Worm (Caenorhabditis elegans) whole organism, L2 larva: ENCODE results near the gene F59B1.8.
A peak's percentile ranks its signal among the peaks of the same experiment; 100 is the strongest.

Experiments
- C34F6.9 ChIP-seq: fragments of 150-350 bp; optimal IDR thresholded peaks from 2 replicates; lab custom pipeline; 2014; ENCODE audit warnings: missing biosample characterization, missing genetic modification characterization
- Y55F3AM.14 ChIP-seq: fragments of 200-800 bp; sonication (Bioruptor generic); optimal IDR thresholded peaks from 2 replicates; lab custom pipeline; 2018; ENCODE audit warnings: mild to moderate bottlenecking, missing genetic modification characterization, missing compliant biosample characterization
- ZK546.5 ChIP-seq: sonication (generic microtip); optimal IDR thresholded peaks from 2 replicates; lab custom pipeline; 2017; ENCODE audit warnings: missing biosample characterization, missing genetic modification characterization
- alr-1 ChIP-seq: fragments of 150-350 bp; optimal IDR thresholded peaks from 2 replicates; lab custom pipeline; 2014; ENCODE audit warnings: missing biosample characterization, missing genetic modification characterization
- aly-2 ChIP-seq: fragments of 150-350 bp; optimal IDR thresholded peaks from 2 replicates; lab custom pipeline; 2014; ENCODE audit warnings: missing biosample characterization, missing genetic modification characterization
- ama-1 ChIP-seq: fragments of 150-350 bp; optimal IDR thresholded peaks from 2 replicates; lab custom pipeline; 2018; ENCODE audit warnings: inconsistent platforms
- blmp-1 ChIP-seq: sonication (generic microtip); optimal IDR thresholded peaks from 2 replicates; lab custom pipeline; 2017; ENCODE audit warnings: missing genetic modification characterization, mild to moderate bottlenecking, missing compliant biosample characterization, antibody characterized with exemption, moderate library complexity; ENCODE audit not compliant: insufficient read depth
- ceh-16 ChIP-seq: fragments of 150-350 bp; optimal IDR thresholded peaks from 2 replicates; lab custom pipeline; 2014; ENCODE audit warnings: missing biosample characterization, missing genetic modification characterization
- ceh-82 ChIP-seq: fragments of 150-350 bp; optimal IDR thresholded peaks from 2 replicates; lab custom pipeline; 2014; ENCODE audit warnings: missing biosample characterization, missing genetic modification characterization
- egl-27 ChIP-seq: sonication (generic microtip); optimal IDR thresholded peaks from 3 replicates; lab custom pipeline; 2017; ENCODE audit warnings: missing biosample characterization, missing genetic modification reagents, missing genetic modification characterization
- elt-1 ChIP-seq: fragments of 150-350 bp; optimal IDR thresholded peaks from 2 replicates; lab custom pipeline; 2014; ENCODE audit warnings: missing biosample characterization, missing genetic modification characterization
- elt-3 ChIP-seq: sonication (generic microtip); optimal IDR thresholded peaks from 2 replicates; lab custom pipeline; 2017; ENCODE audit warnings: missing biosample characterization, missing genetic modification characterization
- gmeb-1 ChIP-seq: fragments of 150-350 bp; optimal IDR thresholded peaks from 2 replicates; lab custom pipeline; 2014; ENCODE audit warnings: missing biosample characterization, missing genetic modification characterization
- lin-11 ChIP-seq: fragments of 150-350 bp; sonication (generic microtip); optimal IDR thresholded peaks from 2 replicates; lab custom pipeline; 2014; ENCODE audit warnings: missing biosample characterization, missing genetic modification characterization, inconsistent platforms, mixed read lengths
- mab-5 ChIP-seq: fragments of 150-350 bp; optimal IDR thresholded peaks from 2 replicates; lab custom pipeline; 2014; ENCODE audit warnings: missing biosample characterization, missing genetic modification characterization
- mdl-1 ChIP-seq, 2 experiments: fragments of 150-350 bp in 1 of 2; sonication (generic microtip) in 1 of 2; optimal IDR thresholded peaks; 2 replicates each; lab custom pipeline; 2017; ENCODE audit warnings: missing biosample characterization in 2 of 2, missing genetic modification characterization in 2 of 2
- nhr-12 ChIP-seq: fragments of 150-350 bp; optimal IDR thresholded peaks from 2 replicates; lab custom pipeline; 2014; ENCODE audit warnings: missing biosample characterization, missing genetic modification characterization
- nhr-129 ChIP-seq: fragments of 150-350 bp; optimal IDR thresholded peaks from 2 replicates; lab custom pipeline; 2014; ENCODE audit warnings: missing biosample characterization, missing genetic modification characterization
- nhr-21 ChIP-seq: fragments of 150-350 bp; optimal IDR thresholded peaks from 2 replicates; lab custom pipeline; 2014; ENCODE audit warnings: missing biosample characterization, missing genetic modification characterization
- nhr-23 ChIP-seq: fragments of 150-350 bp; optimal IDR thresholded peaks from 2 replicates; lab custom pipeline; 2014; ENCODE audit warnings: missing biosample characterization, missing genetic modification reagents, missing genetic modification characterization
- nhr-237 ChIP-seq: fragments of 150-350 bp; optimal IDR thresholded peaks from 2 replicates; lab custom pipeline; 2014; ENCODE audit warnings: missing biosample characterization, missing genetic modification characterization
- nhr-25 ChIP-seq: fragments of 150-350 bp; sonication (generic microtip); optimal IDR thresholded peaks from 3 replicates; lab custom pipeline; 2014; ENCODE audit warnings: missing biosample characterization, missing genetic modification characterization
- nhr-77 ChIP-seq: fragments of 150-350 bp; optimal IDR thresholded peaks from 2 replicates; lab custom pipeline; 2014; ENCODE audit warnings: missing biosample characterization, missing genetic modification characterization
- peb-1 ChIP-seq: fragments of 150-350 bp; optimal IDR thresholded peaks from 2 replicates; lab custom pipeline; 2014; ENCODE audit warnings: missing biosample characterization, missing genetic modification characterization
- skn-1 ChIP-seq: sonication (generic microtip); optimal IDR thresholded peaks from 2 replicates; lab custom pipeline; 2017; ENCODE audit warnings: missing biosample characterization, missing genetic modification characterization
- sma-3 ChIP-seq: sonication (generic microtip); optimal IDR thresholded peaks from 2 replicates; lab custom pipeline; 2016; ENCODE audit warnings: missing genetic modification reagents, missing genetic modification characterization, missing compliant biosample characterization
- sma-9 ChIP-seq, 2 experiments: fragments of 150-350 bp in 1 of 2; sonication (generic microtip) in 1 of 2; optimal IDR thresholded peaks; 2 replicates each; lab custom pipeline; 2014 to 2016; ENCODE audit warnings: missing genetic modification characterization in 2 of 2, mild to moderate bottlenecking in 1 of 2, missing biosample characterization in 1 of 2, missing compliant biosample characterization in 1 of 2, missing genetic modification reagents in 1 of 2, moderate library complexity in 1 of 2
- snpc-4 ChIP-seq: fragments of 150-350 bp; optimal IDR thresholded peaks from 2 replicates; lab custom pipeline; 2014; ENCODE audit warnings: missing biosample characterization, missing genetic modification characterization
- unc-39 ChIP-seq: fragments of 150-350 bp; optimal IDR thresholded peaks from 2 replicates; lab custom pipeline; 2014; ENCODE audit warnings: missing biosample characterization, missing genetic modification characterization
- zag-1 ChIP-seq: fragments of 150-350 bp; optimal IDR thresholded peaks from 2 replicates; lab custom pipeline; 2014; ENCODE audit warnings: missing biosample characterization, missing genetic modification characterization
- ztf-1 ChIP-seq: fragments of 200-800 bp; sonication (Bioruptor generic); conservative IDR thresholded peaks from 2 replicates; pipeline ENCODE4 v1.3.6; 2022; ENCODE audit warnings: missing genetic modification characterization, missing compliant biosample characterization
- ztf-11 ChIP-seq: sonication (generic microtip); optimal IDR thresholded peaks from 2 replicates; lab custom pipeline; 2017; ENCODE audit warnings: missing biosample characterization, missing genetic modification characterization
- ztf-4 ChIP-seq: fragments of 150-350 bp; optimal IDR thresholded peaks from 2 replicates; lab custom pipeline; 2014; ENCODE audit warnings: missing biosample characterization, missing genetic modification characterization

Gene F59B1.8

ce11 chrV:3614397-3614796 is 29.6 kb downstream of the F59B1.8 start, which contains the start of gene T22F3.11:
Gene T22F3.11, minus strand, starts transcription at chrV:3614553.
- no peak for TF ChIP-seq ztf-11 (tag; lab: Kevin White, UChicago)
- TF ChIP-seq unc-39 (tag; lab: Kevin White, UChicago), result no peak
- TF ChIP-seq nhr-12, result no peak
- TF ChIP-seq ceh-16 (tag; lab: Kevin White, UChicago), result no peak
- TF ChIP-seq ceh-82 (tag; lab: Kevin White, UChicago), result no peak
- TF ChIP-seq Y55F3AM.14 (GFP tag; lab: Kevin White, UChicago), result no peak
- no peak for TF ChIP-seq gmeb-1 (tag; lab: Kevin White, UChicago)
- TF ChIP-seq elt-1, result no peak
- TF ChIP-seq zag-1, result no peak
- TF ChIP-seq alr-1 (tag; lab: Kevin White, UChicago), result no peak
- no peak for TF ChIP-seq aly-2 (tag; lab: Kevin White, UChicago)

DNA sequence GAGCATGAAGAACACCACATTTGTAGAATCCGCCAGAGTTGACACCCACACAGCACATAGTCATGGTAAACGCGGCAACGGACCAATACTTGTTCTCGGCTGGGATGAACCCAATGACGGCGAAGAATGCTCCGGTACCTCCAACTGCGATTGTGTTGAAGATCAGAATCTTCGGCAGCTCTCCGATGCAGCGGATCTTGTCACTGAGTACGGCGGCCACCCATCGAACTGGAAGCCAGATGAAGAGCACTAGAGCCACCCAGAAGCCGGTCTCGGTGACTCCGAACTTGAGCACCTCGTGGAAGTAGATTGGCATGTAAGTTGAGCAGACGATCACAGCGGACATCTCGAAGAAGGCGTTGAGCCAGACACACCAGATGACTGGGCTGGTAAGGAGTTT is 31.0 kb downstream of the F59B1.8 start:
- TF ChIP-seq egl-27 (tag; lab: Kevin White, UChicago) (no peak), elt-3 (tag; lab: Kevin White, UChicago) (no peak), sma-3 (GFP tag; lab: Kevin White, UChicago) (no peak), nhr-25 (tag; lab: Kevin White, UChicago) (no peak), ztf-4 (tag; lab: Kevin White, UChicago) (no peak), nhr-21 (tag; lab: Kevin White, UChicago) (no peak), aly-2 (tag; lab: Kevin White, UChicago) (no peak), skn-1 (tag; lab: Kevin White, UChicago) (no peak), lin-11 (tag; lab: Kevin White, UChicago) (no peak), nhr-237 (tag; lab: Kevin White, UChicago) (no peak), ZK546.5 (tag; lab: Kevin White, UChicago) (no peak), nhr-12 (no peak), mdl-1 (tag; optimal IDR thresholded peaks at IDR 0.05; lab: Kevin White, UChicago) (no peak), nhr-77 (tag; lab: Kevin White, UChicago) (no peak), snpc-4 (tag; lab: Kevin White, UChicago) (no peak), nhr-129 (tag; lab: Kevin White, UChicago) (no peak), blmp-1 (tag; lab: Kevin White, UChicago) (no peak), alr-1 (tag; lab: Kevin White, UChicago) (no peak)

DNA sequence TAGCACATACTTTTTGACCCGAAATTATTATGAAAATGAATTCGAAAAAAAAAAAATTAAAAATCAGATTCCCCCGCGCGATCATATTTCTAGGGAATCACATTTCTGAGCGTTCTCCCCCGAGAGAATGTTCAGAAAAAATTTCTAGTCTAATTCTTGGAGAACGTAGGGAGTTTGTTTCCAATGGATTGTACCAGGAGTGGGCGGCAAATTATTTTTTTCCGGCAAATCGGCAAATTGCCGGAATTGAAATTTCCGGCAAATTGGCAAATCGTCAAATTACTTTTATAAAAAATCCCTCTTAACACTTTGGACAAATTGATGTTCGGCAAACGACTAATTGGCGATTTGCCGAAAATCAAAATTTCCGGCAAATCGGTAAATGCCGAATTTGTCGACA is 32.4 kb downstream of the F59B1.8 start, which contains the start of gene T22F3.10:
Gene T22F3.10 (minus strand): TSS at position 101 of the 400 bp plus-strand sequence.
- TF ChIP-seq egl-27 (tag; lab: Kevin White, UChicago) (no peak), nhr-23 (tag; lab: Kevin White, UChicago) (no peak), sma-3 (GFP tag; lab: Kevin White, UChicago) (no peak), peb-1 (tag; lab: Kevin White, UChicago) (no peak), mab-5 (tag; lab: Kevin White, UChicago) (no peak), ztf-11 (tag; lab: Kevin White, UChicago) (no peak), nhr-237 (tag; lab: Kevin White, UChicago) (no peak), ztf-4 (tag; lab: Kevin White, UChicago) (no peak), nhr-77 (tag; lab: Kevin White, UChicago) (no peak), ztf-1 (GFP tag; lab: Robert Waterston, UW) (no peak)

- TF ChIP-seq nhr-23 (tag; lab: Kevin White, UChicago) (no peak), nhr-77 (tag; lab: Kevin White, UChicago) (no peak), nhr-129 (tag; lab: Kevin White, UChicago) (peak; percentile 36), nhr-21 (tag; lab: Kevin White, UChicago) (peak; percentile 91), ama-1 (no peak), blmp-1 (tag; lab: Kevin White, UChicago) (peak; percentile 62), sma-9 (GFP tag; optimal IDR thresholded peaks at IDR 0.05; lab: Kevin White, UChicago) (peak; percentile 83), sma-9 (tag; optimal IDR thresholded peaks at IDR 0.05; lab: Kevin White, UChicago) (no peak)
Measured at ce11 chrV:3610709-3611108, 33.3 kb downstream of the F59B1.8 start.

DNA sequence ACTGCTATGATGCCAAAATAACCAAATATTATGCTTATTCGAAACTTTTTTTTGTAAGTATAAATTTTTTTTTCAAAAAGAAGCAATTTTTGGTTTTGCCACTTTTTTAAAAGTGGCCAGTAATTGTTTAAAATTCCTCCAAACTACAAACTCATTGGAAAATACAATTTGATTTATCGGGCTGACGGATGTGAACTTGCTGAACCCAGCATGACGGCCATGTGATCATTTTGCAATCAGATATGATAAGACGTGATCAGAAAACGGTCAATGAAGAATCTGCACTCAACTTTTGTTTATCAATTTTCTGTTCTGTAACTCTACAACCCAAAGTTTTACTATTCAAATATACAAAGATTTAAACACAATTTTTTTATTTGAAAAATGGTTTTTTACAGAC is 37.7 kb downstream of the F59B1.8 start:
- TF ChIP-seq nhr-21 (tag; lab: Kevin White, UChicago), result peak; percentile 48
- TF ChIP-seq C34F6.9 (tag; lab: Kevin White, UChicago), result no peak
